Fruit fly (Drosophila melanogaster) whole organism, embryonic: ENCODE measurements around the gene Dph3.

Source experiments
- Atf-2 ChIP-seq: fragments of 200-800 bp; sonication (Bioruptor generic); optimal IDR thresholded peaks from 2 replicates; lab custom pipeline; 2016; ENCODE audit warnings: missing biosample characterization, missing genetic modification characterization
- CG10654 ChIP-seq: fragments of 200-800 bp; sonication (Bioruptor generic); optimal IDR thresholded peaks from 2 replicates; lab custom pipeline; 2016; ENCODE audit warnings: missing biosample characterization, missing genetic modification characterization
- CG11085 ChIP-seq: fragments of 200-800 bp; sonication (Bioruptor generic); IDR thresholded peaks from 2 replicates; pipeline ENCODE4 v1.3.6; 2022; ENCODE audit warnings: missing biosample characterization, missing genetic modification characterization
- CG11723 ChIP-seq: fragments of 200-800 bp; sonication (Bioruptor generic); optimal IDR thresholded peaks from 2 replicates; lab custom pipeline; 2017; ENCODE audit warnings: missing biosample characterization, mild to moderate bottlenecking, missing genetic modification characterization
- CG15269 ChIP-seq: fragments of 200-800 bp; sonication (Bioruptor generic); optimal IDR thresholded peaks from 2 replicates; lab custom pipeline; 2018; ENCODE audit warnings: missing biosample characterization, mild to moderate bottlenecking, missing genetic modification characterization, moderate library complexity
- CG1602 ChIP-seq: fragments of 200-800 bp; sonication (Bioruptor generic); optimal IDR thresholded peaks from 3 replicates; lab custom pipeline; 2016; ENCODE audit warnings: missing biosample characterization, missing genetic modification characterization
- CG2202 ChIP-seq: fragments of 200-800 bp; sonication (Bioruptor generic); optimal IDR thresholded peaks from 2 replicates; lab custom pipeline; 2018; ENCODE audit warnings: missing biosample characterization, mild to moderate bottlenecking, missing genetic modification characterization
- CG2712 ChIP-seq: fragments of 200-800 bp; optimal IDR thresholded peaks from 3 replicates; lab custom pipeline; 2019; ENCODE audit warnings: missing biosample characterization, mild to moderate bottlenecking, missing genetic modification characterization, moderate library complexity
- CG3847 ChIP-seq: fragments of 200-800 bp; sonication (Bioruptor generic); IDR thresholded peaks from 2 replicates; pipeline ENCODE4 v1.3.6; 2022; ENCODE audit warnings: missing biosample characterization, missing genetic modification characterization
- CG4617 ChIP-seq: fragments of 200-800 bp; sonication (Bioruptor generic); optimal IDR thresholded peaks from 3 replicates; lab custom pipeline; 2016; ENCODE audit warnings: missing biosample characterization, missing genetic modification characterization, borderline replicate concordance
- CG5180 ChIP-seq: fragments of 200-800 bp; sonication (Bioruptor generic); optimal IDR thresholded peaks from 3 replicates; lab custom pipeline; 2017; ENCODE audit warnings: missing biosample characterization, missing genetic modification characterization, mild to moderate bottlenecking, moderate library complexity, missing genetic modification reagents
- CG6683 ChIP-seq: fragments of 200-800 bp; sonication (Bioruptor generic); optimal IDR thresholded peaks from 2 replicates; lab custom pipeline; 2017; ENCODE audit warnings: missing biosample characterization, mild to moderate bottlenecking, missing genetic modification characterization, missing genetic modification reagents
- CG6791 ChIP-seq: fragments of 200-800 bp; sonication (Bioruptor generic); IDR thresholded peaks from 3 replicates; pipeline ENCODE4 v1.3.6; 2022; ENCODE audit warnings: missing biosample characterization, missing genetic modification characterization; ENCODE audit not compliant: partially characterized antibody
- CG7271 ChIP-seq: fragments of 200-800 bp; sonication (Bioruptor generic); optimal IDR thresholded peaks from 2 replicates; lab custom pipeline; 2018; ENCODE audit warnings: missing biosample characterization, mild to moderate bottlenecking, missing genetic modification characterization, moderate library complexity
- CG8944 ChIP-seq: fragments of 200-800 bp; sonication (Bioruptor generic); optimal IDR thresholded peaks from 3 replicates; lab custom pipeline; 2016; ENCODE audit warnings: missing biosample characterization, missing genetic modification characterization
- CTCF ChIP-seq: fragments of 200-800 bp; sonication (Bioruptor generic); optimal IDR thresholded peaks from 2 replicates; lab custom pipeline; 2017; ENCODE audit warnings: missing biosample characterization, mild to moderate bottlenecking, missing genetic modification characterization, moderate library complexity
- D ChIP-seq, 2 experiments: fragments of 200-800 bp in 1 of 2; fragments of >200 bp in 1 of 2; sonication (Bioruptor generic) in 1 of 2; optimal IDR thresholded peaks; 2 replicates in 1 of 2; 3 replicates in 1 of 2; lab custom pipeline; 2017; ENCODE audit warnings: mild to moderate bottlenecking in 1 of 2, missing biosample characterization in 1 of 2, missing genetic modification characterization in 1 of 2, missing genetic modification reagents in 1 of 2
- Dbx ChIP-seq: fragments of 200-800 bp; sonication (Bioruptor generic); IDR thresholded peaks from 3 replicates; pipeline ENCODE4 v1.3.6; 2022; ENCODE audit warnings: missing biosample characterization, missing genetic modification characterization
- Hand ChIP-seq: fragments of 200-800 bp; sonication (Bioruptor generic); optimal IDR thresholded peaks from 2 replicates; lab custom pipeline; 2017; ENCODE audit warnings: mild to moderate bottlenecking, missing biosample characterization, missing genetic modification reagents, missing genetic modification characterization
- Hsf ChIP-seq: fragments of 200-800 bp; sonication (Bioruptor generic); optimal IDR thresholded peaks from 3 replicates; lab custom pipeline; 2016; ENCODE audit warnings: missing biosample characterization, missing genetic modification characterization
- Mad ChIP-seq: fragments of 200-800 bp; sonication (Bioruptor generic); optimal IDR thresholded peaks from 2 replicates; lab custom pipeline; 2016; ENCODE audit warnings: missing biosample characterization, missing genetic modification characterization
- Nf-YA ChIP-seq: fragments of 200-800 bp; sonication (Bioruptor generic); IDR thresholded peaks from 2 replicates; pipeline ENCODE4 v1.3.6; 2022; ENCODE audit warnings: missing biosample characterization, missing genetic modification characterization
- Oli ChIP-seq: fragments of 200-800 bp; sonication (Bioruptor generic); optimal IDR thresholded peaks from 2 replicates; lab custom pipeline; 2018; ENCODE audit warnings: missing biosample characterization, mild to moderate bottlenecking, missing genetic modification characterization, moderate library complexity
- Scr ChIP-seq: fragments of 200-800 bp; sonication (Bioruptor generic); IDR thresholded peaks from 2 replicates; pipeline ENCODE4 v1.3.6; 2022; ENCODE audit warnings: missing biosample characterization, missing genetic modification characterization; ENCODE audit not compliant: partially characterized antibody
- Spps ChIP-seq: fragments of 200-800 bp; sonication (Bioruptor generic); optimal IDR thresholded peaks from 2 replicates; lab custom pipeline; 2018; ENCODE audit warnings: missing biosample characterization, mild to moderate bottlenecking, missing genetic modification characterization
- Sry-β ChIP-seq: fragments of 200-800 bp; sonication (Bioruptor generic); optimal IDR thresholded peaks from 2 replicates; lab custom pipeline; 2018; ENCODE audit warnings: missing biosample characterization, mild to moderate bottlenecking, missing genetic modification characterization, moderate library complexity
- Sry-δ ChIP-seq: fragments of 200-800 bp; sonication (Bioruptor generic); optimal IDR thresholded peaks from 2 replicates; lab custom pipeline; 2016; ENCODE audit warnings: missing biosample characterization, missing genetic modification characterization
- TFAM ChIP-seq: fragments of 200-800 bp; sonication (Bioruptor generic); optimal IDR thresholded peaks from 2 replicates; lab custom pipeline; 2017; ENCODE audit warnings: missing biosample characterization, missing genetic modification characterization, inconsistent platforms
- Tbp ChIP-seq: fragments of >200 bp; optimal IDR thresholded peaks from 2 replicates; lab custom pipeline; 2018; ENCODE audit warnings: missing biosample characterization, missing genetic modification characterization
- YL-1 ChIP-seq: fragments of 200-800 bp; sonication (Bioruptor generic); optimal IDR thresholded peaks from 3 replicates; lab custom pipeline; 2017; ENCODE audit warnings: missing biosample characterization, mild to moderate bottlenecking, missing genetic modification characterization
- al ChIP-seq: fragments of 200-800 bp; sonication (Bioruptor generic); IDR thresholded peaks from 2 replicates; pipeline ENCODE4 v1.3.6; 2022; ENCODE audit warnings: missing biosample characterization, missing genetic modification characterization
- ap ChIP-seq: fragments of 200-800 bp; sonication (Bioruptor generic); IDR thresholded peaks from 2 replicates; pipeline ENCODE4 v1.3.6; 2022; ENCODE audit warnings: missing biosample characterization, missing genetic modification characterization
- br ChIP-seq: fragments of >200 bp; optimal IDR thresholded peaks from 2 replicates; lab custom pipeline; 2017
- caup ChIP-seq: fragments of 200-800 bp; sonication (Bioruptor generic); optimal IDR thresholded peaks from 3 replicates; lab custom pipeline; 2017; ENCODE audit warnings: missing biosample characterization, mild to moderate bottlenecking, missing genetic modification characterization, moderate library complexity; ENCODE audit not compliant: severe bottlenecking
- chm ChIP-seq: fragments of 200-800 bp; sonication (Bioruptor generic); IDR thresholded peaks from 2 replicates; pipeline ENCODE4 v1.3.6; 2022; ENCODE audit warnings: missing biosample characterization, missing genetic modification characterization
- da ChIP-seq: fragments of 200-800 bp; sonication (Bioruptor generic); optimal IDR thresholded peaks from 2 replicates; lab custom pipeline; 2016; ENCODE audit warnings: missing biosample characterization, missing genetic modification characterization
- disco-r ChIP-seq: fragments of 200-800 bp; sonication (Bioruptor generic); optimal IDR thresholded peaks from 2 replicates; lab custom pipeline; 2016; ENCODE audit warnings: missing biosample characterization, missing genetic modification characterization
- dm ChIP-seq: fragments of 200-800 bp; sonication (Bioruptor generic); optimal IDR thresholded peaks from 3 replicates; lab custom pipeline; 2016; ENCODE audit warnings: missing biosample characterization, missing genetic modification characterization
- h ChIP-seq: fragments of >200 bp; optimal IDR thresholded peaks from 2 replicates; lab custom pipeline; 2017
- hbn ChIP-seq: fragments of 200-800 bp; sonication (Bioruptor generic); IDR thresholded peaks from 2 replicates; pipeline ENCODE4 v1.3.6; 2022; ENCODE audit warnings: missing biosample characterization, missing genetic modification characterization; ENCODE audit not compliant: partially characterized antibody
- hkb ChIP-seq, 2 experiments: fragments of 200-800 bp in 1 of 2; fragments of >200 bp in 1 of 2; sonication (Bioruptor generic) in 1 of 2; IDR thresholded peaks in 1 of 2; optimal IDR thresholded peaks in 1 of 2; 2 replicates each; pipeline versions ENCODE4 v1.3.6 to Lab custom; 2017 to 2022; ENCODE audit warnings: missing biosample characterization in 1 of 2, missing genetic modification characterization in 1 of 2
- klu ChIP-seq: fragments of 200-800 bp; sonication (Bioruptor generic); IDR thresholded peaks from 2 replicates; pipeline ENCODE4 v1.3.6; 2022; ENCODE audit warnings: missing biosample characterization, missing genetic modification characterization
- pb ChIP-seq: fragments of 200-800 bp; sonication (Bioruptor generic); optimal IDR thresholded peaks from 3 replicates; lab custom pipeline; 2016; ENCODE audit warnings: missing biosample characterization, missing genetic modification characterization
- ranshi ChIP-seq: fragments of 200-800 bp; sonication (Bioruptor generic); IDR thresholded peaks from 2 replicates; pipeline ENCODE4 v1.3.6; 2022; ENCODE audit warnings: missing biosample characterization, missing genetic modification characterization
- repo ChIP-seq: fragments of 200-800 bp; sonication (Bioruptor generic); optimal IDR thresholded peaks from 2 replicates; lab custom pipeline; 2016; ENCODE audit warnings: missing biosample characterization, missing genetic modification characterization
- run ChIP-seq: fragments of 200-800 bp; sonication (Bioruptor generic); optimal IDR thresholded peaks from 3 replicates; lab custom pipeline; 2018; ENCODE audit warnings: missing biosample characterization, mild to moderate bottlenecking, missing genetic modification characterization
- salm ChIP-seq: fragments of 200-800 bp; sonication (Bioruptor generic); optimal IDR thresholded peaks from 2 replicates; lab custom pipeline; 2018; ENCODE audit warnings: missing biosample characterization, mild to moderate bottlenecking, missing genetic modification characterization
- shn ChIP-seq: fragments of 200-800 bp; sonication (Bioruptor generic); optimal IDR thresholded peaks from 3 replicates; lab custom pipeline; 2016; ENCODE audit warnings: missing biosample characterization, missing genetic modification characterization
- slp2 ChIP-seq: fragments of 200-800 bp; sonication (Bioruptor generic); optimal IDR thresholded peaks from 2 replicates; lab custom pipeline; 2016; ENCODE audit warnings: missing biosample characterization, missing genetic modification characterization
- stc ChIP-seq: fragments of 200-800 bp; sonication (Bioruptor generic); IDR thresholded peaks from 2 replicates; pipeline ENCODE4 v1.3.6; 2022; ENCODE audit warnings: missing biosample characterization, missing genetic modification characterization

Gene Dph3

DNA sequence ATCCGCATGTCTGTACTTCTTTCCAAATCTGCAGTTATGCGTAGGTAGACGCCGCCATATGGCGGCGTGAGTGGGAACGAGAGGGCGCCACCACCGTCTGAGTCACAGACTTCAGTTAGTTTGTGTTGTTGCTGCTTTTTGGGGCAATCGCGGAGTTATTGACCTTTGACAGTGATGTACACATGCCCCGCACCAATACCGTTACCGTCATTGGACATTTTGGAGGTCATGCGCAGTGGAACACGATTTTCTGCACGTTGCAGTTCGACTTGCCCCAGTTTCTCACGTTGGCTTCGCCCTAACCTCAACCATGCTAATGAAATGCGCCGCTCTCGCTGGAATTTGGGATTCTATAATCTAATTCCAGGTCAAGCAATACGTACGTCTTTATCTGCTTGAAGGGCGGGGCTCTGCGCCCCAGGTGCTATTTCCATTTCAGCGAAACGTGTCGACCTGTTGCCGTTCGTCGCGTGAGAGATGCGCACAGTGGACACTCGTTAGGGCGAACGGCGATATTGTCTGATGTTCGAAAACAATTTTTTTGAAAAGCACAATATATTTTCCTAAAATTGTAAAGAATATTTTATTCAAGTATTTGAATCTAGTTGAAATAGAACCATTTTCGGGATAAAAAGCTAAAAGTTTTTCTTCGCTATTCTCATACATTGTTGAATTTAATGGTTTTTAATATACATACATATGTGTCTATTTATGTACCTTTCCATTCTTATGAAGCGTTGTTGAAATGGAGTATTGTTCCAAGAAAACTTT, 20.2 kb upstream of the Dph3 start (continued):
- TF ChIP-seq run (tag; lab: Kevin White, UChicago) (no peak), stc (GFP tag; lab: Robert Waterston, UW) (peak; percentile 67), ap (GFP tag; lab: Robert Waterston, UW) (peak; percentile 39; the same call in 1 of the 2 replicates), ranshi (GFP tag; lab: Robert Waterston, UW) (peak; percentile 68), h (no peak), Sry-δ (GFP tag; lab: Kevin White, UChicago) (peak; percentile 34), CG6683 (GFP tag; lab: Kevin White, UChicago) (no peak), CG4617 (GFP tag; lab: Kevin White, UChicago) (peak; percentile 65), Spps (tag; lab: Kevin White, UChicago) (no peak), Sry-β (GFP tag; lab: Kevin White, UChicago) (peak; percentile 90), repo (peak; percentile 51), Scr (no peak), Mad (peak; percentile 65), hbn (GFP tag; lab: Robert Waterston, UW) (no peak), caup (GFP tag; lab: Kevin White, UChicago) (peak; percentile 56), CG2712 (peak; percentile 72), CG8944 (GFP tag; lab: Kevin White, UChicago) (peak; percentile 67), Dbx (GFP tag; lab: Robert Waterston, UW) (peak; percentile 78), CTCF (GFP tag; lab: Kevin White, UChicago) (peak; percentile 86), pb (GFP tag; lab: Kevin White, UChicago) (peak; percentile 34), CG15269 (tag; lab: Kevin White, UChicago) (peak; percentile 70), shn (GFP tag; lab: Kevin White, UChicago) (peak; percentile 61), disco-r (GFP tag; lab: Kevin White, UChicago) (peak; percentile 41), slp2 (GFP tag; lab: Kevin White, UChicago) (peak; percentile 25), da (GFP tag; lab: Kevin White, UChicago) (peak; percentile 18), dm (GFP tag; lab: Kevin White, UChicago) (peak; percentile 97), Nf-YA (GFP tag; lab: Robert Waterston, UW) (peak; percentile 56), Tbp (GFP tag; lab: Kevin White, UChicago) (no peak), Hsf (GFP tag; lab: Kevin White, UChicago) (peak; percentile 74), al (GFP tag; lab: Robert Waterston, UW) (peak; percentile 76), Oli (tag; lab: Kevin White, UChicago) (peak; percentile 58), salm (tag; lab: Kevin White, UChicago) (no peak), CG10654 (GFP tag; lab: Kevin White, UChicago) (peak; percentile 23), CG11085 (GFP tag; lab: Robert Waterston, UW) (peak; percentile 64), TFAM (GFP tag; lab: Kevin White, UChicago) (no peak), YL-1 (peak; percentile 57), hkb (optimal IDR thresholded peaks at IDR 0.05; lab: Kevin White, UChicago) (no peak), hkb (GFP tag; IDR thresholded peaks at IDR 0.05; lab: Robert Waterston, UW) (peak; percentile 73), br (lab: Kevin White, UChicago) (no peak), CG11723 (GFP tag; lab: Kevin White, UChicago) (no peak), CG3847 (peak; percentile 56), CG5180 (GFP tag; lab: Kevin White, UChicago) (peak; percentile 56), Hand (GFP tag; lab: Kevin White, UChicago) (no peak), chm (peak; percentile 44; the same call in 1 of the 2 replicates), CG7271 (no peak), Atf-2 (GFP tag; lab: Kevin White, UChicago) (peak; percentile 48), klu (GFP tag; lab: Robert Waterston, UW) (peak; percentile 60), CG6791 (0 out of 3 replicates have a peak, but pooled peaks have one; percentile 41), D (optimal IDR thresholded peaks at IDR 0.05; lab: Kevin White, UChicago) (no peak), D (GFP tag; optimal IDR thresholded peaks at IDR 0.05; lab: Kevin White, UChicago) (peak; percentile 25), CG1602 (peak; percentile 23), CG2202 (tag; lab: Kevin White, UChicago) (no peak)
